Fruit fly (Drosophila melanogaster) whole organism, embryonic: ENCODE data around the gene CG8509.

Source experiments
- Abd-B ChIP-seq: fragments of 200-800 bp; sonication (Bioruptor generic); optimal IDR thresholded peaks from 2 replicates; lab custom pipeline; 2018; ENCODE audit warnings: missing biosample characterization, mild to moderate bottlenecking, missing genetic modification characterization, moderate library complexity
- Atf3 ChIP-seq: fragments of 200-800 bp; sonication (Bioruptor generic); optimal IDR thresholded peaks from 3 replicates; lab custom pipeline; 2016; ENCODE audit warnings: missing biosample characterization, missing genetic modification characterization
- CG10147 ChIP-seq: fragments of 200-800 bp; sonication (Bioruptor generic); optimal IDR thresholded peaks from 2 replicates; lab custom pipeline; 2019; ENCODE audit warnings: missing biosample characterization, mild to moderate bottlenecking, missing genetic modification characterization, moderate library complexity
- CG10979 ChIP-seq: fragments of 200-800 bp; sonication (Bioruptor generic); optimal IDR thresholded peaks from 2 replicates; lab custom pipeline; 2018; ENCODE audit warnings: missing biosample characterization, mild to moderate bottlenecking, missing genetic modification characterization, moderate library complexity
- CG12071 ChIP-seq: fragments of 200-800 bp; sonication (Bioruptor generic); optimal IDR thresholded peaks from 3 replicates; lab custom pipeline; 2018; ENCODE audit warnings: missing biosample characterization, mild to moderate bottlenecking, missing genetic modification characterization
- CG12299 ChIP-seq: fragments of 200-800 bp; sonication (Bioruptor generic); optimal IDR thresholded peaks from 2 replicates; lab custom pipeline; 2018; ENCODE audit warnings: missing biosample characterization, mild to moderate bottlenecking, missing genetic modification characterization
- CG12659 ChIP-seq: fragments of 200-800 bp; sonication (Bioruptor generic); optimal IDR thresholded peaks from 3 replicates; lab custom pipeline; 2017; ENCODE audit warnings: mild to moderate bottlenecking, missing biosample characterization, missing genetic modification reagents, missing genetic modification characterization
- CG13123 ChIP-seq: fragments of 200-800 bp; sonication (Bioruptor generic); optimal IDR thresholded peaks from 2 replicates; lab custom pipeline; 2016; ENCODE audit warnings: missing biosample characterization, missing genetic modification characterization
- CG14014 ChIP-seq: fragments of 200-800 bp; sonication (Bioruptor generic); IDR thresholded peaks from 2 replicates; pipeline ENCODE4 v1.3.6; 2022; ENCODE audit warnings: missing biosample characterization, missing genetic modification characterization
- CG15479 ChIP-seq: fragments of 200-800 bp; sonication (Bioruptor generic); optimal IDR thresholded peaks from 3 replicates; lab custom pipeline; 2019; ENCODE audit warnings: missing biosample characterization, mild to moderate bottlenecking, missing genetic modification characterization, moderate library complexity
- CG15514 ChIP-seq: fragments of 200-800 bp; sonication (Bioruptor generic); optimal IDR thresholded peaks from 3 replicates; lab custom pipeline; 2017; ENCODE audit warnings: missing biosample characterization, missing genetic modification characterization, mild to moderate bottlenecking, moderate library complexity, missing genetic modification reagents
- CG2116 ChIP-seq: fragments of 200-800 bp; sonication (Bioruptor generic); optimal IDR thresholded peaks from 3 replicates; lab custom pipeline; 2018; ENCODE audit warnings: missing biosample characterization, mild to moderate bottlenecking, missing genetic modification characterization
- CG2120 ChIP-seq: fragments of 200-800 bp; sonication (Bioruptor generic); optimal IDR thresholded peaks from 3 replicates; lab custom pipeline; 2016; ENCODE audit warnings: missing biosample characterization, missing genetic modification characterization
- CG2712 ChIP-seq: fragments of 200-800 bp; optimal IDR thresholded peaks from 3 replicates; lab custom pipeline; 2019; ENCODE audit warnings: missing biosample characterization, mild to moderate bottlenecking, missing genetic modification characterization, moderate library complexity
- CG31224 ChIP-seq: fragments of 200-800 bp; sonication (Bioruptor generic); IDR thresholded peaks from 2 replicates; pipeline ENCODE4 v1.3.6; 2022; ENCODE audit warnings: missing biosample characterization, missing genetic modification characterization
- CG34224 ChIP-seq: fragments of 200-800 bp; sonication (Bioruptor generic); IDR thresholded peaks from 3 replicates; pipeline ENCODE4 v1.3.6; 2022; ENCODE audit warnings: missing biosample characterization, missing genetic modification characterization; ENCODE audit not compliant: partially characterized antibody
- CG4360 ChIP-seq: fragments of 200-800 bp; sonication (Bioruptor generic); IDR thresholded peaks from 2 replicates; pipeline ENCODE4 v1.3.6; 2022; ENCODE audit warnings: missing biosample characterization, missing genetic modification characterization
- CG6654 ChIP-seq: fragments of 200-800 bp; sonication (Bioruptor generic); optimal IDR thresholded peaks from 2 replicates; lab custom pipeline; 2017; ENCODE audit warnings: missing biosample characterization, mild to moderate bottlenecking, missing genetic modification characterization
- CG7928 ChIP-seq: fragments of 200-800 bp; sonication (Bioruptor generic); optimal IDR thresholded peaks from 2 replicates; lab custom pipeline; 2017; ENCODE audit warnings: missing biosample characterization, mild to moderate bottlenecking, missing genetic modification characterization
- CG9797 ChIP-seq: fragments of 200-800 bp; sonication (Bioruptor generic); optimal IDR thresholded peaks from 3 replicates; lab custom pipeline; 2018; ENCODE audit warnings: missing biosample characterization, mild to moderate bottlenecking, missing genetic modification characterization
- CG9932 ChIP-seq: fragments of 200-800 bp; sonication (Bioruptor generic); IDR thresholded peaks from 2 replicates; pipeline ENCODE4 v1.3.6; 2022; ENCODE audit warnings: missing biosample characterization, missing genetic modification characterization
- Dref ChIP-seq: fragments of 200-800 bp; sonication (Bioruptor generic); IDR thresholded peaks from 2 replicates; pipeline ENCODE4 v1.3.6; 2022; ENCODE audit warnings: missing biosample characterization, missing genetic modification characterization
- E2f2 ChIP-seq: fragments of 200-800 bp; sonication (Bioruptor generic); IDR thresholded peaks from 2 replicates; pipeline ENCODE4 v1.3.6; 2022; ENCODE audit warnings: missing biosample characterization, missing genetic modification characterization
- Hmx ChIP-seq: fragments of 200-800 bp; sonication (Bioruptor generic); optimal IDR thresholded peaks from 2 replicates; lab custom pipeline; 2016; ENCODE audit warnings: missing biosample characterization, missing genetic modification characterization
- Hr51 ChIP-seq, 2 experiments: fragments of 200-800 bp; sonication (Bioruptor generic); optimal IDR thresholded peaks; 2 replicates in 1 of 2; 3 replicates in 1 of 2; lab custom pipeline; 2016 to 2018; ENCODE audit warnings: missing biosample characterization in 2 of 2, missing genetic modification characterization in 2 of 2, mild to moderate bottlenecking in 1 of 2, moderate library complexity in 1 of 2
- MBD-R2 ChIP-seq: fragments of 200-800 bp; sonication (Bioruptor generic); IDR thresholded peaks from 2 replicates; pipeline ENCODE4 v1.3.6; 2022; ENCODE audit warnings: missing biosample characterization, missing genetic modification characterization
- Xbp1 ChIP-seq: fragments of 200-800 bp; sonication (Bioruptor generic); optimal IDR thresholded peaks from 3 replicates; lab custom pipeline; 2016; ENCODE audit warnings: missing biosample characterization, mild to moderate bottlenecking, missing genetic modification characterization
- amos ChIP-seq: fragments of 200-800 bp; sonication (Bioruptor generic); IDR thresholded peaks from 2 replicates; pipeline ENCODE4 v1.3.6; 2022; ENCODE audit warnings: missing biosample characterization, missing genetic modification characterization; ENCODE audit not compliant: partially characterized antibody
- bbx ChIP-seq: fragments of 200-800 bp; sonication (Bioruptor generic); IDR thresholded peaks from 2 replicates; pipeline ENCODE4 v1.3.6; 2022; ENCODE audit warnings: missing biosample characterization, missing genetic modification characterization; ENCODE audit not compliant: partially characterized antibody
- crp ChIP-seq, 2 experiments: fragments of 200-800 bp; sonication (Bioruptor generic); optimal IDR thresholded peaks; 2 replicates in 1 of 2; 3 replicates in 1 of 2; lab custom pipeline; 2017; ENCODE audit warnings: missing biosample characterization in 2 of 2, missing genetic modification characterization in 2 of 2, mild to moderate bottlenecking in 1 of 2, moderate library complexity in 1 of 2
- fd64A ChIP-seq: fragments of 200-800 bp; sonication (Bioruptor generic); optimal IDR thresholded peaks from 3 replicates; lab custom pipeline; 2018; ENCODE audit warnings: missing biosample characterization, mild to moderate bottlenecking, missing genetic modification characterization
- ftz-f1 ChIP-seq: fragments of 200-800 bp; sonication (Bioruptor generic); optimal IDR thresholded peaks from 2 replicates; lab custom pipeline; 2016; ENCODE audit warnings: missing biosample characterization, missing genetic modification characterization
- grau ChIP-seq: fragments of 200-800 bp; optimal IDR thresholded peaks from 3 replicates; lab custom pipeline; 2019; ENCODE audit warnings: missing biosample characterization, mild to moderate bottlenecking, missing genetic modification characterization, moderate library complexity
- insv ChIP-seq, 2 experiments: fragments of 200-800 bp; sonication (Bioruptor generic); optimal IDR thresholded peaks; 3 replicates each; lab custom pipeline; 2016 to 2018; ENCODE audit warnings: missing biosample characterization in 2 of 2, missing genetic modification characterization in 2 of 2
- lilli ChIP-seq: fragments of 200-800 bp; sonication (Bioruptor generic); optimal IDR thresholded peaks from 3 replicates; lab custom pipeline; 2016; ENCODE audit warnings: missing biosample characterization, missing genetic modification characterization
- lola ChIP-seq, 3 experiments: fragments of >200 bp in 2 of 3; fragments of 200-800 bp in 1 of 3; sonication (Bioruptor generic) in 1 of 3; optimal IDR thresholded peaks; 2 replicates each; lab custom pipeline; 2017 to 2019; ENCODE audit warnings: missing biosample characterization in 3 of 3, missing genetic modification characterization in 3 of 3, mild to moderate bottlenecking in 1 of 3, moderate library complexity in 1 of 3
- mam ChIP-seq: fragments of 200-800 bp; sonication (Bioruptor generic); optimal IDR thresholded peaks from 3 replicates; lab custom pipeline; 2016; ENCODE audit warnings: missing biosample characterization, missing genetic modification characterization
- nerfin-1 ChIP-seq: fragments of 200-800 bp; sonication (Bioruptor generic); optimal IDR thresholded peaks from 3 replicates; lab custom pipeline; 2019; ENCODE audit warnings: missing biosample characterization, mild to moderate bottlenecking, missing genetic modification characterization, moderate library complexity
- nom ChIP-seq: fragments of 200-800 bp; sonication (Bioruptor generic); optimal IDR thresholded peaks from 2 replicates; lab custom pipeline; 2017; ENCODE audit warnings: missing biosample characterization, missing genetic modification characterization, mild to moderate bottlenecking, moderate library complexity, missing genetic modification reagents
- pros ChIP-seq: fragments of 200-800 bp; sonication (Bioruptor generic); optimal IDR thresholded peaks from 3 replicates; lab custom pipeline; 2019; ENCODE audit warnings: missing biosample characterization, mild to moderate bottlenecking, missing genetic modification characterization, moderate library complexity
- rib ChIP-seq: fragments of 200-800 bp; sonication (Bioruptor generic); IDR thresholded peaks from 2 replicates; pipeline ENCODE4 v1.3.6; 2022; ENCODE audit warnings: missing biosample characterization, missing genetic modification characterization
- sima ChIP-seq: fragments of 200-800 bp; sonication (Bioruptor generic); optimal IDR thresholded peaks from 2 replicates; lab custom pipeline; 2016; ENCODE audit warnings: missing biosample characterization, missing genetic modification characterization
- trh ChIP-seq: fragments of 200-800 bp; sonication (Bioruptor generic); optimal IDR thresholded peaks from 2 replicates; lab custom pipeline; 2016; ENCODE audit warnings: missing biosample characterization, missing genetic modification characterization
- tx ChIP-seq: fragments of 200-800 bp; sonication (Bioruptor generic); optimal IDR thresholded peaks from 2 replicates; lab custom pipeline; 2016; ENCODE audit warnings: missing biosample characterization, missing genetic modification characterization
- yki ChIP-seq: fragments of >200 bp; optimal IDR thresholded peaks from 3 replicates; lab custom pipeline; 2018

The CG8509 gene

dm6 chrX:15803764-15804563, 5.4 kb upstream of the CG8509 start, which contains the start of the genes PGRP-LE and sd (continued):
- peak; percentile 83 for TF ChIP-seq CG15514 (GFP tag; lab: Kevin White, UChicago)
- TF ChIP-seq trh (GFP tag; lab: Kevin White, UChicago): no peak
- no peak for TF ChIP-seq pros (GFP tag; lab: Kevin White, UChicago)
- TF ChIP-seq CG6654: no peak
- TF ChIP-seq CG15479 (GFP tag; lab: Kevin White, UChicago): no peak
- TF ChIP-seq CG10147: peak; percentile 8
- no peak for TF ChIP-seq CG9932 (GFP tag; lab: Robert Waterston, UW)
- TF ChIP-seq ftz-f1 (GFP tag; lab: Kevin White, UChicago): no peak
- no peak for TF ChIP-seq bbx
- TF ChIP-seq lilli (GFP tag; lab: Kevin White, UChicago): peak; percentile 2
- TF ChIP-seq CG2120 (GFP tag; lab: Kevin White, UChicago): peak; percentile 16
- TF ChIP-seq CG7928: no peak
- TF ChIP-seq CG2712 (tag; lab: Kevin White, UChicago): no peak
- TF ChIP-seq CG2116 (GFP tag; lab: Kevin White, UChicago): no peak
- TF ChIP-seq amos: peak; percentile 21; the same call in 1 of the 2 replicates
- no peak for TF ChIP-seq sima (GFP tag; lab: Kevin White, UChicago)
- no peak for TF ChIP-seq CG31224 (GFP tag; lab: Robert Waterston, UW)
- TF ChIP-seq CG12299 (tag; lab: Kevin White, UChicago): no peak
- no peak for TF ChIP-seq tx
- peak; percentile 54; the same call in 2 of the 3 replicates for TF ChIP-seq CG34224 (GFP tag; lab: Robert Waterston, UW)
- no peak for TF ChIP-seq CG4360 (GFP tag; lab: Robert Waterston, UW)
- no peak for TF ChIP-seq CG14014 (GFP tag; lab: Robert Waterston, UW)
- no peak for TF ChIP-seq CG13123 (GFP tag; lab: Kevin White, UChicago)
- no peak for TF ChIP-seq CG9797 (GFP tag; lab: Kevin White, UChicago)
- peak; percentile 18 for TF ChIP-seq CG12071 (GFP tag; lab: Kevin White, UChicago)
- TF ChIP-seq nerfin-1 (tag; lab: Kevin White, UChicago): no peak
- TF ChIP-seq crp (GFP tag; optimal IDR thresholded peaks at IDR 0.05; lab: Kevin White, UChicago): peak in 1 of 2 experiments; percentile 82
- no peak for TF ChIP-seq Dref (GFP tag; lab: Robert Waterston, UW)
- TF ChIP-seq yki (lab: Kevin White, UChicago): peak; percentile 60
- TF ChIP-seq CG12659 (GFP tag; lab: Kevin White, UChicago): no peak
- peak; percentile 48 to 92 for TF ChIP-seq insv (GFP tag; optimal IDR thresholded peaks at IDR 0.05; lab: Kevin White, UChicago)
- TF ChIP-seq E2f2 (GFP tag; lab: Robert Waterston, UW): peak; percentile 81
- TF ChIP-seq Hmx (GFP tag; lab: Kevin White, UChicago): peak; percentile 34
- TF ChIP-seq Xbp1 (GFP tag; lab: Kevin White, UChicago): no peak
- TF ChIP-seq fd64A (GFP tag; lab: Kevin White, UChicago): no peak
- peak in 1 of 3 experiments; percentile 16 for TF ChIP-seq lola (GFP tag; optimal IDR thresholded peaks at IDR 0.05; lab: Kevin White, UChicago)
- peak; percentile 57 for TF ChIP-seq nom (GFP tag; lab: Kevin White, UChicago)
- 0 out of 2 replicates have a peak, but pooled peaks have one; percentile 33 for TF ChIP-seq rib
- no peak for TF ChIP-seq grau
- TF ChIP-seq mam (GFP tag; lab: Kevin White, UChicago): peak; percentile 8
- TF ChIP-seq MBD-R2: no peak
- no peak for TF ChIP-seq CG10979
- peak in 1 of 2 experiments; percentile 5 for TF ChIP-seq Hr51 (GFP tag; optimal IDR thresholded peaks at IDR 0.05; lab: Kevin White, UChicago)
- no peak for TF ChIP-seq Atf3
- no peak for TF ChIP-seq Abd-B (GFP tag; lab: Kevin White, UChicago)
